Fruit fly (Drosophila melanogaster): ENCODE results near the gene Cpsf5.

The Cpsf5 gene

dm6 chr3L:9398435-9398981 lies 12.3 kb upstream of the Cpsf5 start:
- no peak for TF ChIP-seq Myc (optimal IDR thresholded peaks at IDR 0.05)
- TF ChIP-seq h (optimal IDR thresholded peaks at IDR 0.05): no peak
- no peak for TF ChIP-seq insv (optimal IDR thresholded peaks at IDR 0.05)
- no peak for TF ChIP-seq ttk (optimal IDR thresholded peaks at IDR 0.05)
- no peak for TF ChIP-seq psq (optimal IDR thresholded peaks at IDR 0.05)
- no peak for TF ChIP-seq Sin3A (optimal IDR thresholded peaks at IDR 0.05)

dm6 chr3L:9399013-9399750 lies 11.7 kb upstream of the Cpsf5 start, which contains the start of gene CG4080:
CG4080 (minus strand) TSS chr3L:9399227.
- TF ChIP-seq h (optimal IDR thresholded peaks at IDR 0.05) (no peak), Myc (optimal IDR thresholded peaks at IDR 0.05) (no peak), psq (optimal IDR thresholded peaks at IDR 0.05) (no peak), Sin3A (optimal IDR thresholded peaks at IDR 0.05) (no peak)

- TF ChIP-seq insv (optimal IDR thresholded peaks at IDR 0.05) (no peak), psq (optimal IDR thresholded peaks at IDR 0.05) (no peak), Myc (optimal IDR thresholded peaks at IDR 0.05) (no peak), Sin3A (optimal IDR thresholded peaks at IDR 0.05) (no peak), ttk (optimal IDR thresholded peaks at IDR 0.05) (no peak), h (optimal IDR thresholded peaks at IDR 0.05) (no peak)
Observed at dm6 chr3L:9399855-9400254, 11.0 kb upstream of the Cpsf5 start.

dm6 chr3L:9400697-9401353 lies 10.0 kb upstream of the Cpsf5 start:
- TF ChIP-seq h (optimal IDR thresholded peaks at IDR 0.05) (no peak), Sin3A (optimal IDR thresholded peaks at IDR 0.05) (no peak), Myc (optimal IDR thresholded peaks at IDR 0.05) (no peak), ttk (optimal IDR thresholded peaks at IDR 0.05) (no peak), psq (optimal IDR thresholded peaks at IDR 0.05) (no peak)

- TF ChIP-seq h (optimal IDR thresholded peaks at IDR 0.05) (no peak), ttk (optimal IDR thresholded peaks at IDR 0.05) (no peak), insv (optimal IDR thresholded peaks at IDR 0.05) (no peak), psq (optimal IDR thresholded peaks at IDR 0.05) (no peak), Myc (optimal IDR thresholded peaks at IDR 0.05) (no peak), Sin3A (optimal IDR thresholded peaks at IDR 0.05) (no peak)
Observed at dm6 chr3L:9401354-9402156, 9.3 kb upstream of the Cpsf5 start.

- TF ChIP-seq Myc (optimal IDR thresholded peaks at IDR 0.05) (no peak), h (optimal IDR thresholded peaks at IDR 0.05) (no peak), ttk (optimal IDR thresholded peaks at IDR 0.05) (no peak), insv (optimal IDR thresholded peaks at IDR 0.05) (no peak), Sin3A (optimal IDR thresholded peaks at IDR 0.05) (no peak), psq (optimal IDR thresholded peaks at IDR 0.05) (no peak)
Observed at dm6 chr3L:9402157-9402890, 8.5 kb upstream of the Cpsf5 start, which contains the start of gene eIF4E1. eIF4E1 (minus strand) TSS chr3L:9402460.

DNA sequence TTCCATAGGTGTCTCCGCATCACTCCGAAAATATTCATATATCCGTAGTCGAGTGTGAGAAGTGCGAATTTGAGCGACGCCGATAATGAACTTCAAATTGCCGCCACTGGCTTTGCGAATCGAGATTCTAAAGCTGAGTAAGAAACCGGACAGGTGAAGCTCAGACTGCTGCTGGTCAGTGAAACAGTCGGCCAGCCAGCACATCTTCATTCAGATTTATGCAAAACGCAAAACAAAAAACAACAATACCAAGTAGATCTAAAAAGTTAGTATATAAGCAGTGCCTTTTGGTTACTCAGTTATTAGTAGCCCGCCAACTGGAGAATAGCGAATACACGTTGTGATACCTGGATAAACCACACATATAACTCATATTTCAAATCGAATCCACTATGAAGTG lies 6.3 kb upstream of the Cpsf5 start, which contains the start of gene Cpr67B:
Cpr67B (plus strand) TSS at position 301 of the 400 bp plus-strand sequence.
- TF ChIP-seq Myc (optimal IDR thresholded peaks at IDR 0.05) (no peak), ttk (optimal IDR thresholded peaks at IDR 0.05) (no peak), psq (optimal IDR thresholded peaks at IDR 0.05) (no peak), insv (optimal IDR thresholded peaks at IDR 0.05) (no peak), h (optimal IDR thresholded peaks at IDR 0.05) (no peak), Sin3A (optimal IDR thresholded peaks at IDR 0.05) (no peak)

dm6 chr3L:9410030-9410589 lies 728 bp upstream of the Cpsf5 start:
- TF ChIP-seq Myc (optimal IDR thresholded peaks at IDR 0.05) (no peak), h (optimal IDR thresholded peaks at IDR 0.05) (no peak), ttk (optimal IDR thresholded peaks at IDR 0.05) (no peak), insv (optimal IDR thresholded peaks at IDR 0.05) (no peak), psq (optimal IDR thresholded peaks at IDR 0.05) (no peak), Sin3A (optimal IDR thresholded peaks at IDR 0.05) (no peak)

- TF ChIP-seq insv (optimal IDR thresholded peaks at IDR 0.05) (no peak), ttk (optimal IDR thresholded peaks at IDR 0.05) (no peak), Myc (optimal IDR thresholded peaks at IDR 0.05) (no peak), h (optimal IDR thresholded peaks at IDR 0.05) (no peak), psq (optimal IDR thresholded peaks at IDR 0.05) (no peak), Sin3A (optimal IDR thresholded peaks at IDR 0.05) (no peak)
Observed at dm6 chr3L:9417288-9417687, 6.5 kb downstream of the Cpsf5 start, which contains the start of gene CG3982. CG3982 (minus strand) TSS chr3L:9417388.

DNA sequence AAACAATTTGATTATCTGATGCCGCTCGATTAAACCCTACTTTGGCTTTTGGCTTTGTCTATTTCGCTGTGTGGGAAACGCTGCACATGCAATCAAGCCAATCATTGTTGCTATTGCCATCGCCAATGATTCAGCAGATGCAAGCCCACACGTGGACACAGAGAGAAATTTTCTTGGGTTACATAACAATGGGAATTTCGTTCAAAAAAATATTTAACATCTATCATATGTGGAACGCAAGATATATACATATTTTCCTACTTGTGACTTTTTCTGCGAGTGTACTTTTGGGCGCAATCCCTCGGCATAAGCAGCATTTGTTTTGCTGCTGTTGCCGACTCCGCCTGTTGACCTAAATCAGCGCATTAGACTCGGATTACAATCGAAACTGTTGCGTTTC lies 8.5 kb downstream of the Cpsf5 start:
- TF ChIP-seq Sin3A (optimal IDR thresholded peaks at IDR 0.05) (no peak), Myc (optimal IDR thresholded peaks at IDR 0.05) (no peak), insv (optimal IDR thresholded peaks at IDR 0.05) (no peak), ttk (optimal IDR thresholded peaks at IDR 0.05) (no peak), psq (optimal IDR thresholded peaks at IDR 0.05) (no peak), h (optimal IDR thresholded peaks at IDR 0.05) (no peak)

All from Kc167 (cell line).